Fruit fly (Drosophila melanogaster) S2 (cell line): ENCODE measurements around the gene Mipp1.

Experiments
- CG8478 ChIP-seq: fragments of >200 bp; optimal IDR thresholded peaks from 2 replicates; lab custom pipeline; 2018
- CTCF ChIP-seq, 2 experiments: fragments of >200 bp; optimal IDR thresholded peaks; 2 replicates each; lab custom pipeline; 2018

dm6 chr3L:16582678-16583315 lies 9.7 kb upstream of the Mipp1 start, which contains the start of gene Rpn12:
- no peak for TF ChIP-seq CTCF (optimal IDR thresholded peaks at IDR 0.05; lab: Kevin White, UChicago)
- no peak for TF ChIP-seq CG8478 (lab: Kevin White, UChicago)
